Fruit fly (Drosophila melanogaster): Measurements from ENCODE around the gene CG2975.
A peak's percentile ranks its signal among the peaks of the same experiment; 100 is the strongest.

The CG2975 gene

DNA sequence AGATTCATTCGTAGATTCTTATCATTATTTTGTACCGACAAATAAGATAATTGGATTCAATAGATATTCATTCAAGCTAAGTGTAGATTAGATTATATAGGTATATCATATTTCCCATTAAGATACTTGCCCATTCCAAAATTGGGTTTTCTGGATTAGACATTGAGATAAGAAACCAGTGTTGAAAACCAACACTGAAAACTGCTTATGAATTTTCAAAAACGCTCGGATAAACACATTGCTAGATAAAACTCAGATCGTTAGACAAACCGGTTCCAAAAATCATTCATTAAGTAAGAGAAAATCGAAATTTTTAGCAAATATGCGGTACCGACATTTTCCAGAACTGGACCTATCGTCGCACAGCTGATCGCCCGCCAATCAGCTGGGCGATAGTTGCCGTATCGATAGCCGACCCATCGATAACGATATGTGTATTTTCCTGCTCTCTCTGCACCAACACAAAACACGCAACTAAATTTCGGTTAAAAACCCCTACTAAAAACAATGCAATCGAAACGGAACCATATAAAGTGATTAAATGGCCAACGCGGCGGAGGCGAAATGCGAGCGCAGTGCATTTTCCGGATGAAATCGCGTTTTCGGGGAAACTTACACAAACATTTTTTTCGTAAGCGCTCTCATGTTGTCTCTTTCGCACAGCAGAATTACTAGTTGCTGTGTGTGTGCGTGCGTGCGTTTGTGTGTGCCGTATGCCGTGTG, 45.7 kb downstream of the CG2975 start, which contains the start of the genes NTPase and lilli (continued):
- no peak for TF ChIP-seq peb (GFP tag; IDR thresholded peaks at IDR 0.05)
- no peak for TF ChIP-seq CG11560 (tag; IDR thresholded peaks at IDR 0.05)
- peak; percentile 20 for TF ChIP-seq CG12104 (GFP tag; optimal IDR thresholded peaks at IDR 0.05)
- TF ChIP-seq fd96Cb (tag; optimal IDR thresholded peaks at IDR 0.05): no peak
- peak; percentile 15 for TF ChIP-seq CG2712 (tag; optimal IDR thresholded peaks at IDR 0.05)
- TF ChIP-seq CG15514 (GFP tag; optimal IDR thresholded peaks at IDR 0.05): no peak
- TF ChIP-seq lbe (GFP tag; optimal IDR thresholded peaks at IDR 0.05): peak; percentile 40
- peak; percentile 20 to 65 for TF ChIP-seq tll (GFP tag; optimal IDR thresholded peaks at IDR 0.05)
- peak; percentile 30 for TF ChIP-seq H2.0 (GFP tag; IDR thresholded peaks at IDR 0.05)
- peak; percentile 28; the same call in 1 of the 2 replicates for TF ChIP-seq CG32767 (GFP tag; IDR thresholded peaks at IDR 0.05)
- peak; percentile 19 for TF ChIP-seq Meics (GFP tag; optimal IDR thresholded peaks at IDR 0.05)
- no peak for TF ChIP-seq D19A (tag; optimal IDR thresholded peaks at IDR 0.05)
- peak; percentile 18 for TF ChIP-seq gro (GFP tag; optimal IDR thresholded peaks at IDR 0.05)
- TF ChIP-seq ap (GFP tag; IDR thresholded peaks at IDR 0.05): peak; percentile 31; the same call in 1 of the 2 replicates
- peak; percentile 81 for TF ChIP-seq scrt (GFP tag; optimal IDR thresholded peaks at IDR 0.05)
- TF ChIP-seq dmrt11E (tag; optimal IDR thresholded peaks at IDR 0.05): peak; percentile 41
- peak; percentile 35 for TF ChIP-seq CG8388 (GFP tag; optimal IDR thresholded peaks at IDR 0.05)
- peak; percentile 80 for TF ChIP-seq CG4424 (GFP tag; optimal IDR thresholded peaks at IDR 0.05)
- 0 out of 2 replicates have a peak, but pooled peaks have one; percentile 44 for TF ChIP-seq HLH3B (GFP tag; IDR thresholded peaks at IDR 0.05)
- TF ChIP-seq CG12769 (tag; optimal IDR thresholded peaks at IDR 0.05): no peak
- peak; percentile 85 for TF ChIP-seq CG2129 (GFP tag; IDR thresholded peaks at IDR 0.05; ENCODE audit: partially characterized antibody)
- TF ChIP-seq dpn (GFP tag; optimal IDR thresholded peaks at IDR 0.05): peak; percentile 72 to 76
- peak; percentile 12 for TF ChIP-seq CG1792 (GFP tag; optimal IDR thresholded peaks at IDR 0.05)
- peak; percentile 92 for TF ChIP-seq knrl (GFP tag; IDR thresholded peaks at IDR 0.05; ENCODE audit: partially characterized antibody)
- TF ChIP-seq CG8924 (tag; optimal IDR thresholded peaks at IDR 0.05): no peak
- TF ChIP-seq bigmax (GFP tag; optimal IDR thresholded peaks at IDR 0.05): no peak
- peak; percentile 87 for TF ChIP-seq inv (GFP tag; IDR thresholded peaks at IDR 0.05; ENCODE audit: partially characterized antibody)
- peak; percentile 86 for TF ChIP-seq tna (GFP tag; IDR thresholded peaks at IDR 0.05; ENCODE audit: partially characterized antibody)
- peak; percentile 94 for TF ChIP-seq Bgb (GFP tag; IDR thresholded peaks at IDR 0.05; ENCODE audit: partially characterized antibody)
- peak; percentile 74 for TF ChIP-seq ERR (GFP tag; optimal IDR thresholded peaks at IDR 0.05)
- no peak for TF ChIP-seq CG14965 (GFP tag; optimal IDR thresholded peaks at IDR 0.05; ENCODE audit: borderline replicate concordance)
- peak; percentile 96 for TF ChIP-seq bbx (GFP tag; IDR thresholded peaks at IDR 0.05; ENCODE audit: partially characterized antibody)
- peak; percentile 70 for TF ChIP-seq CG17186 (GFP tag; optimal IDR thresholded peaks at IDR 0.05)
- TF ChIP-seq GATAe (GFP tag; conservative IDR thresholded peaks at IDR 0.05): no peak
- no peak; the same call in 1 of the 2 replicates for TF ChIP-seq gsb (GFP tag; IDR thresholded peaks at IDR 0.05)
- TF ChIP-seq HmgD (GFP tag; optimal IDR thresholded peaks at IDR 0.05): peak; percentile 18
- peak; percentile 55 for TF ChIP-seq CG12391 (tag; optimal IDR thresholded peaks at IDR 0.05)
- TF ChIP-seq nerfin-1 (tag; optimal IDR thresholded peaks at IDR 0.05): no peak
- TF ChIP-seq CG5245 (GFP tag; optimal IDR thresholded peaks at IDR 0.05): peak; percentile 75
- peak; percentile 64 for TF ChIP-seq az2 (GFP tag; optimal IDR thresholded peaks at IDR 0.05)
- TF ChIP-seq B-H1 (GFP tag; IDR thresholded peaks at IDR 0.05): peak; percentile 14; the same call in 1 of the 3 replicates
- peak; percentile 35 for TF ChIP-seq onecut (GFP tag; IDR thresholded peaks at IDR 0.05)
- TF ChIP-seq hb (GFP tag; IDR thresholded peaks at IDR 0.05; ENCODE audit: partially characterized antibody): peak; percentile 89
- peak; percentile 70 for TF ChIP-seq ara (GFP tag; IDR thresholded peaks at IDR 0.05)
- TF ChIP-seq Lhr (GFP tag; optimal IDR thresholded peaks at IDR 0.05): peak; percentile 24
- TF ChIP-seq D19B (GFP tag; optimal IDR thresholded peaks at IDR 0.05): no peak
- no peak for TF ChIP-seq Abd-B (GFP tag; optimal IDR thresholded peaks at IDR 0.05)
- TF ChIP-seq seq (GFP tag; IDR thresholded peaks at IDR 0.05): peak; percentile 34; the same call in 1 of the 2 replicates

Measured in whole organism, embryonic.